Worm (Caenorhabditis elegans) whole organism, L4 larva: ENCODE measurements around the gene R10E11.9.

Source experiments
- aha-1 ChIP-seq: fragments of 150-350 bp; peaks from one replicate; lab custom pipeline; 2014; ENCODE audit warnings: missing biosample characterization, missing genetic modification characterization
- ceh-28 ChIP-seq: fragments of 150-350 bp; optimal IDR thresholded peaks from 2 replicates; lab custom pipeline; 2014; ENCODE audit warnings: missing biosample characterization, missing genetic modification reagents, missing genetic modification characterization
- ceh-62 ChIP-seq: sonication (generic microtip); optimal IDR thresholded peaks from 2 replicates; lab custom pipeline; 2017; ENCODE audit warnings: missing biosample characterization, missing genetic modification characterization
- ceh-82 ChIP-seq: sonication (generic microtip); optimal IDR thresholded peaks from 2 replicates; lab custom pipeline; 2017; ENCODE audit warnings: missing biosample characterization, missing genetic modification characterization
- duxl-1 ChIP-seq: sonication (generic microtip); optimal IDR thresholded peaks from 2 replicates; lab custom pipeline; 2016; ENCODE audit warnings: mild to moderate bottlenecking, missing genetic modification characterization, moderate library complexity, missing compliant biosample characterization; ENCODE audit not compliant: poor library complexity
- nhr-10 ChIP-seq: fragments of 150-350 bp; optimal IDR thresholded peaks from 2 replicates; lab custom pipeline; 2014; ENCODE audit warnings: missing biosample characterization, missing genetic modification characterization
- nhr-25 ChIP-seq: sonication (generic microtip); optimal IDR thresholded peaks from 2 replicates; lab custom pipeline; 2017; ENCODE audit warnings: missing genetic modification characterization, mild to moderate bottlenecking, missing compliant biosample characterization, antibody characterized with exemption, moderate library complexity, borderline replicate concordance; ENCODE audit not compliant: insufficient read depth
- pha-4 ChIP-seq, 2 experiments: fragments of 150-350 bp in 1 of 2; fragments of 200-800 bp in 1 of 2; sonication (Bioruptor generic) in 1 of 2; IDR thresholded peaks in 1 of 2; optimal IDR thresholded peaks in 1 of 2; 2 replicates each; pipeline versions ENCODE4 v1.3.6 to Lab custom; 2014 to 2022; ENCODE audit warnings: missing genetic modification characterization in 2 of 2, missing genetic modification reagents in 2 of 2, missing biosample characterization in 1 of 2, missing compliant biosample characterization in 1 of 2

DNA sequence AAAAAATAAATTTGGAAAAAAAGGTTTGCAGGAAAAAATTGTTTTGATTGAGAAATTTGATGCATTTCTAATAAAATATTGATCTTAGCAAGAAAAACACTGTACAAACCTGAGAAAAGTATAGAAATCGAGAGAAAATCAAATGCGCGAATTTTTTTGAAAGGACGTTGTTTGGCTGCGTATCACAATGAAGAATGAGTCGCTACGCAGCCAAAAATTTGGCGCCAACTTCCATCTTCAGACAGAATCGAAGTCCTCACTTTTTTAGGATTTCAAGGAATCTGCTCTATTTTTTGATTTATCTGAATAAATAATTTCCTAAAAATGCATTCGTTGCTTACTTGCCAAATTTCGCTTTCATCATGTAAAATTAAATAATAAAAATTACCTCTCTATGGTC is 46.8 kb downstream of the R10E11.9 start:
- no peak for TF ChIP-seq ceh-28
- TF ChIP-seq duxl-1 (tag; lab: Kevin White, UChicago): no peak
- TF ChIP-seq nhr-25 (tag; lab: Kevin White, UChicago): no peak
- no peak for TF ChIP-seq nhr-10
- no peak for TF ChIP-seq ceh-82 (tag; lab: Kevin White, UChicago)
- no peak for TF ChIP-seq pha-4 (GFP tag; IDR thresholded peaks at IDR 0.05; lab: Robert Waterston, UW)
- TF ChIP-seq pha-4 (tag; optimal IDR thresholded peaks at IDR 0.05; lab: Kevin White, UChicago): no peak
- no peak for TF ChIP-seq aha-1 (tag; lab: Kevin White, UChicago)
- no peak for TF ChIP-seq ceh-62 (tag; lab: Kevin White, UChicago)
